Worm (Caenorhabditis elegans) whole organism, L3 larva: ENCODE results near the gene C12D5.5.

ENCODE experiments used
- R02D3.7 ChIP-seq: fragments of 150-350 bp; optimal IDR thresholded peaks from 2 replicates; lab custom pipeline; 2014; ENCODE audit warnings: missing biosample characterization, missing genetic modification characterization
- ZK546.5 ChIP-seq: sonication (generic microtip); optimal IDR thresholded peaks from 2 replicates; lab custom pipeline; 2017; ENCODE audit warnings: missing biosample characterization, missing genetic modification characterization
- aly-2 ChIP-seq: fragments of 150-350 bp; optimal IDR thresholded peaks from 2 replicates; lab custom pipeline; 2014; ENCODE audit warnings: missing biosample characterization, missing genetic modification characterization
- ama-1 ChIP-seq: fragments of 150-350 bp; optimal IDR thresholded peaks from 2 replicates; lab custom pipeline; 2018
- ceh-28 ChIP-seq: fragments of 150-350 bp; optimal IDR thresholded peaks from 2 replicates; lab custom pipeline; 2014; ENCODE audit warnings: missing biosample characterization, missing genetic modification reagents, missing genetic modification characterization
- ceh-82 ChIP-seq: fragments of 150-350 bp; optimal IDR thresholded peaks from 2 replicates; lab custom pipeline; 2014; ENCODE audit warnings: missing biosample characterization, missing genetic modification characterization
- daf-12 ChIP-seq: fragments of 150-350 bp; optimal IDR thresholded peaks from 2 replicates; lab custom pipeline; 2014; ENCODE audit warnings: missing biosample characterization, missing genetic modification reagents, missing genetic modification characterization
- egl-27 ChIP-seq: sonication (generic microtip); optimal IDR thresholded peaks from 4 replicates; lab custom pipeline; 2017; ENCODE audit warnings: missing biosample characterization, missing genetic modification reagents, missing genetic modification characterization
- egl-5 ChIP-seq: fragments of 150-350 bp; optimal IDR thresholded peaks from 2 replicates; lab custom pipeline; 2017; ENCODE audit warnings: missing biosample characterization, missing genetic modification reagents, missing genetic modification characterization, inconsistent platforms
- elt-1 ChIP-seq: fragments of 150-350 bp; optimal IDR thresholded peaks from 2 replicates; lab custom pipeline; 2014; ENCODE audit warnings: missing biosample characterization, missing genetic modification characterization
- elt-2 ChIP-seq: sonication (generic microtip); optimal IDR thresholded peaks from 2 replicates; lab custom pipeline; 2016; ENCODE audit warnings: missing genetic modification reagents, mild to moderate bottlenecking, missing genetic modification characterization, missing compliant biosample characterization
- elt-3 ChIP-seq, 3 experiments: fragments of 150-350 bp in 1 of 3; sonication (generic microtip) in 2 of 3; optimal IDR thresholded peaks; 2 replicates in 2 of 3; 4 replicates in 1 of 3; lab custom pipeline; 2014 to 2017; ENCODE audit warnings: missing biosample characterization in 3 of 3, missing genetic modification characterization in 3 of 3
- eor-1 ChIP-seq, 2 experiments: fragments of 150-350 bp; optimal IDR thresholded peaks; 2 replicates each; lab custom pipeline; 2014 to 2018; ENCODE audit warnings: missing biosample characterization in 2 of 2, missing genetic modification characterization in 2 of 2
- fkh-10 ChIP-seq: sonication (generic microtip); optimal IDR thresholded peaks from 2 replicates; lab custom pipeline; 2017; ENCODE audit warnings: missing biosample characterization, missing genetic modification reagents, missing genetic modification characterization
- fkh-2 ChIP-seq: fragments of 150-350 bp; optimal IDR thresholded peaks from 2 replicates; lab custom pipeline; 2014; ENCODE audit warnings: missing biosample characterization, missing genetic modification reagents, missing genetic modification characterization
- jun-1 ChIP-seq: fragments of 150-350 bp; optimal IDR thresholded peaks from 2 replicates; lab custom pipeline; 2014; ENCODE audit warnings: missing biosample characterization, missing genetic modification reagents, missing genetic modification characterization
- lin-15B ChIP-seq: fragments of 150-350 bp; optimal IDR thresholded peaks from 2 replicates; lab custom pipeline; 2014; ENCODE audit warnings: missing biosample characterization, missing genetic modification characterization
- lsy-12 ChIP-seq: sonication (generic microtip); optimal IDR thresholded peaks from 2 replicates; lab custom pipeline; 2016; ENCODE audit warnings: mild to moderate bottlenecking, missing genetic modification characterization, missing compliant biosample characterization
- mdl-1 ChIP-seq: fragments of 150-350 bp; optimal IDR thresholded peaks from 2 replicates; lab custom pipeline; 2014; ENCODE audit warnings: missing biosample characterization, missing genetic modification characterization
- mml-1 ChIP-seq: fragments of 150-350 bp; sonication (generic microtip); optimal IDR thresholded peaks from 3 replicates; lab custom pipeline; 2014; ENCODE audit warnings: missing biosample characterization, missing genetic modification characterization
- nfya-1 ChIP-seq: sonication (generic microtip); optimal IDR thresholded peaks from 2 replicates; lab custom pipeline; 2017; ENCODE audit warnings: missing genetic modification characterization, mild to moderate bottlenecking, missing compliant biosample characterization, antibody characterized with exemption, moderate library complexity; ENCODE audit not compliant: insufficient read depth
- nhr-12 ChIP-seq: fragments of 150-350 bp; optimal IDR thresholded peaks from 2 replicates; lab custom pipeline; 2014; ENCODE audit warnings: missing biosample characterization, missing genetic modification characterization
- nhr-23 ChIP-seq: fragments of 150-350 bp; optimal IDR thresholded peaks from 2 replicates; lab custom pipeline; 2014; ENCODE audit warnings: missing biosample characterization, missing genetic modification reagents, missing genetic modification characterization
- nhr-237 ChIP-seq: fragments of 150-350 bp; optimal IDR thresholded peaks from 2 replicates; lab custom pipeline; 2014; ENCODE audit warnings: missing biosample characterization, missing genetic modification characterization
- nhr-25 ChIP-seq: sonication (generic microtip); optimal IDR thresholded peaks from 2 replicates; lab custom pipeline; 2017; ENCODE audit warnings: missing biosample characterization, missing genetic modification characterization
- nhr-28 ChIP-seq: fragments of 150-350 bp; optimal IDR thresholded peaks from 2 replicates; lab custom pipeline; 2014; ENCODE audit warnings: missing biosample characterization, missing genetic modification characterization
- nhr-43 ChIP-seq: sonication (generic microtip); optimal IDR thresholded peaks from 2 replicates; lab custom pipeline; 2016; ENCODE audit warnings: mild to moderate bottlenecking, missing genetic modification characterization, missing compliant biosample characterization; ENCODE audit not compliant: poor library complexity, severe bottlenecking
- nhr-67 ChIP-seq: fragments of 150-350 bp; optimal IDR thresholded peaks from 2 replicates; lab custom pipeline; 2014; ENCODE audit warnings: missing biosample characterization, missing genetic modification characterization
- nhr-76 ChIP-seq: fragments of 150-350 bp; sonication (generic microtip); optimal IDR thresholded peaks from 5 replicates; lab custom pipeline; 2014; ENCODE audit warnings: missing biosample characterization, missing genetic modification characterization
- nhr-77 ChIP-seq: fragments of 150-350 bp; optimal IDR thresholded peaks from 2 replicates; lab custom pipeline; 2014; ENCODE audit warnings: missing biosample characterization, missing genetic modification characterization
- pha-4 ChIP-seq: fragments of 150-350 bp; optimal IDR thresholded peaks from 2 replicates; lab custom pipeline; 2014; ENCODE audit warnings: missing biosample characterization, missing genetic modification reagents, missing genetic modification characterization
- sea-2 ChIP-seq: fragments of 150-350 bp; sonication (generic microtip); optimal IDR thresholded peaks from 4 replicates; lab custom pipeline; 2014; ENCODE audit warnings: missing biosample characterization, missing genetic modification reagents, missing genetic modification characterization
- skn-1 ChIP-seq: fragments of 150-350 bp; optimal IDR thresholded peaks from 2 replicates; lab custom pipeline; 2014; ENCODE audit warnings: missing biosample characterization, missing genetic modification characterization
- snpc-4 ChIP-seq: fragments of 150-350 bp; optimal IDR thresholded peaks from 2 replicates; lab custom pipeline; 2014; ENCODE audit warnings: missing biosample characterization, missing genetic modification characterization
- tbx-2 ChIP-seq: sonication (generic microtip); optimal IDR thresholded peaks from 2 replicates; lab custom pipeline; 2016; ENCODE audit warnings: mild to moderate bottlenecking, missing genetic modification characterization, missing compliant biosample characterization
- unc-39 ChIP-seq: sonication (generic microtip); optimal IDR thresholded peaks from 4 replicates; lab custom pipeline; 2017; ENCODE audit warnings: missing biosample characterization, missing genetic modification characterization
- unc-62 ChIP-seq: fragments of 150-350 bp; sonication (generic microtip); optimal IDR thresholded peaks from 4 replicates; lab custom pipeline; 2014; ENCODE audit warnings: missing biosample characterization, missing genetic modification reagents, missing genetic modification characterization
- zag-1 ChIP-seq: fragments of 150-350 bp; optimal IDR thresholded peaks from 2 replicates; lab custom pipeline; 2014; ENCODE audit warnings: missing biosample characterization, missing genetic modification characterization
- ztf-4 ChIP-seq: fragments of 150-350 bp; optimal IDR thresholded peaks from 2 replicates; lab custom pipeline; 2014; ENCODE audit warnings: missing biosample characterization, missing genetic modification characterization

Gene C12D5.5

DNA sequence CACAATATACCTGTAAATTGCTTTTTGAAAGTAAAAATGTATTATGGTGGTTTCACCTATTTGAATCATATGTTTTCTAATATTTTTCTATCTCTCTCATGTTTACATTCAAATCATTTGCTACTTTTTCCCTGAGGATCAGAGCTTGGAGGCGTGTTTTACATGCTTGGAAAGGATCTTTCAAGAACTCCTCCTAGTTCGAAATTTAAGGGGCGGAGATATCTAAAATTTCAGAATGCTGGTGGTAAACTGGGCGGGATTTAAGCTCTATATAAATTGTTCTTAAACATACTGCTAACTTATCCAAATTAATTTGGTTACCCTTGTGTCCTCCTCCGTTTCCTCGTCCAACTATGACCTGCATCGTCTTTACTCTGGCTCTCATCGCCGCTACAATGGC lies at the start of gene C12D5.5:
C12D5.5 (plus strand) TSS at position 301 of the 400 bp plus-strand sequence.
- no peak for TF ChIP-seq R02D3.7 (tag; lab: Kevin White, UChicago)
- TF ChIP-seq ZK546.5 (tag; lab: Kevin White, UChicago), result no peak
- no peak for TF ChIP-seq elt-2 (tag; lab: Kevin White, UChicago)
- no peak for TF ChIP-seq mdl-1 (tag; lab: Kevin White, UChicago)
- TF ChIP-seq snpc-4, result no peak
- TF ChIP-seq egl-5 (tag; lab: Kevin White, UChicago), result no peak
- TF ChIP-seq nhr-76 (tag; lab: Kevin White, UChicago), result no peak
- no peak for TF ChIP-seq nhr-23 (tag; lab: Kevin White, UChicago)

DNA sequence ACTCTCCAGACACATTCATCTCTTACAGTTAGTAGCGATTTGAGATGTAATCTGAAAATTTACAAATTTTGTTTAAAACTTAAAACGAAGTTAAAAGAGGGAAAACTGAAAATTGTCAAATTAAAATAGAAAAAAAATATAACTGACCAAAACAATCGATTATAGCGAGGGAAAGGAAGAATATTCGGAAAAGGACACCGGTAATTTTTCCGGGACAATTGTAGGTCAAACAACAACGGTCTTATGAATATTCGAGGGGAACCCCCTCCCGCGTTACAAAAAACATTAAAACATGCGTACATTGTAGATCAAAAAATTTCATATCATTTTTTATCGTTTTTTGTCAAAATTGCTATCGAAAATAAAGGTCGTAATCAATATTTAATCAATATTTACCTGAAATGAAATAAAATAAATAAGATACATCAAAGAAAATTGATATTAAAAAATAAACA lies 46.0 kb upstream of the C12D5.5 start, which contains the start of gene C50E3.12:
C50E3.12 (minus strand) TSS at position 51 of the 455 bp plus-strand sequence.
- TF ChIP-seq aly-2 (tag; lab: Kevin White, UChicago) (no peak), nhr-237 (no peak), ZK546.5 (tag; lab: Kevin White, UChicago) (no peak)

DNA sequence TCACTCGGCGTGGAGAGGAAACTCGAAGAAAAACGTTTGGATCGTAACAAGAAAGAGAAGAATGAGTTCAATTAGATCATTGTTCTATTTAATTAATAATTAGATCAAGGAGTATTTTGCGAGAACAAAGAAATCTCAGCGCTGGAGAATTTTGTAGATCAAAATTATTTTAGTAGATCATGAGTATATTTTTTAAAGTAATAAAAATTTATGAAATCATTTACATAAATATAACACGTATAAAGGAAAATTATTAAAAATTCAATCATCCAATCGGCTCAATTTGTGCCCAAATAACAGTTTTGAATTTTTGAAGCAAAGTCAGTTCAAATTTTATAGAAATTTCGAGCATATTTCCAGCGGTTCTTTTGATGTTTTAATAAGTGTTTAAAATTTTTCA lies 43.9 kb upstream of the C12D5.5 start, which contains the start of gene C50E3.13:
C50E3.13 (minus strand) TSS at position 101 of the 400 bp plus-strand sequence.
- TF ChIP-seq egl-27 (tag; lab: Kevin White, UChicago), result no peak
- TF ChIP-seq nhr-43 (tag; lab: Kevin White, UChicago), result no peak
- no peak for TF ChIP-seq ceh-28 (tag; lab: Kevin White, UChicago)
- no peak for TF ChIP-seq nhr-12 (tag; lab: Kevin White, UChicago)
- TF ChIP-seq tbx-2, result no peak
- TF ChIP-seq lsy-12 (tag; lab: Kevin White, UChicago), result no peak
- no peak for TF ChIP-seq zag-1 (tag; lab: Kevin White, UChicago)
- TF ChIP-seq daf-12 (tag; lab: Kevin White, UChicago), result no peak
- TF ChIP-seq nhr-76 (tag; lab: Kevin White, UChicago), result no peak
- TF ChIP-seq nhr-67 (tag; lab: Kevin White, UChicago), result no peak
- no peak for TF ChIP-seq elt-1 (tag; lab: Kevin White, UChicago)
- no peak for TF ChIP-seq jun-1 (tag; lab: Kevin White, UChicago)
- no peak for TF ChIP-seq nhr-23 (tag; lab: Kevin White, UChicago)

DNA sequence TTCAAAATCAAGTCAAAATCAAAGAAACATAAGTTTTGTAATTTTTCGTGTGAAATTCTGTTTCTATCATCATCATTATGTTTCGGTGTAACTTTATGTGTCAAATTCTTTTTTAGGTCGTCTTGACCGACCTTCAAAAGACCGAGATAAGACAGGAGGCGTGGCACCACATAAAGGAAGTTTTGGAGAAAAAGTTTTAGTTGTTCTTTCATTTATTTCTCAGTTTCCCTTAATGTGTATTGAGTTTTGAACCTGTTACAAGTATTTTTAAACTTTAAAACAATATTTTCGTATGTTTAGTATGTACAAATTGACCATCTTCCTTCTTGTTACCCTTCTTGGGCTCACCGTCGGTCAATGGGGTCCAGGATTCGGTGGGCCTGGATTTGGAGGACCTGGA lies 43.4 kb upstream of the C12D5.5 start, which contains the start of gene grsp-4:
grsp-4 (plus strand) TSS at position 301 of the 400 bp plus-strand sequence.
- TF ChIP-seq elt-1 (tag; lab: Kevin White, UChicago) (no peak), skn-1 (tag; lab: Kevin White, UChicago) (no peak), fkh-10 (GFP tag; lab: Kevin White, UChicago) (no peak), ama-1 (lab: Kevin White, UChicago) (no peak), mdl-1 (tag; lab: Kevin White, UChicago) (no peak), nhr-237 (no peak), elt-3 (tag; optimal IDR thresholded peaks at IDR 0.05; lab: Kevin White, UChicago) (no peak), nhr-76 (tag; lab: Kevin White, UChicago) (no peak), ztf-4 (tag; lab: Kevin White, UChicago) (no peak), R02D3.7 (tag; lab: Kevin White, UChicago) (no peak), unc-39 (no peak), nfya-1 (no peak), nhr-77 (tag; lab: Kevin White, UChicago) (no peak), lsy-12 (tag; lab: Kevin White, UChicago) (no peak), unc-62 (GFP tag; lab: Kevin White, UChicago) (no peak)

DNA sequence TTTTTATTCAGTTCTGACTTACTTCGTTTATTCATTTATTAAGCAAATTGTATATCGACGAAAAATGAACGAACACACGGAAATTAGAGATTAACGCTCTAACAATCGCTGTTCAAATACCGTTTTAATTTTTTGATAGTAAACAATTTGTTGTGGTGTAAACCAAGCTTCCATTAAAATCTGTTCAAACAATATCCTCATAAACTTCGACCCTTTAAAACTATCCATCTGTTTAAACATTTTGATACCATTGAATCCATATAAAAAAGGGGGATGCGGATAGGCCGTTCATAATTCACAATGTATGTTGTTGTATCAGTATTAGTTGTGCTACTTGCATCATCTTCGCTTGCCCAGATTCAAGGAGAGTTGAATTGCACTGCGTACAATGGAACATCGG lies 41.5 kb upstream of the C12D5.5 start, which contains the start of gene F07C4.6:
F07C4.6 (plus strand) TSS at position 301 of the 400 bp plus-strand sequence.
- TF ChIP-seq fkh-2 (no peak), skn-1 (tag; lab: Kevin White, UChicago) (no peak), nhr-76 (tag; lab: Kevin White, UChicago) (no peak), snpc-4 (no peak), ZK546.5 (tag; lab: Kevin White, UChicago) (no peak)
- TF ChIP-seq, all 47 proteins: peak for 0

DNA sequence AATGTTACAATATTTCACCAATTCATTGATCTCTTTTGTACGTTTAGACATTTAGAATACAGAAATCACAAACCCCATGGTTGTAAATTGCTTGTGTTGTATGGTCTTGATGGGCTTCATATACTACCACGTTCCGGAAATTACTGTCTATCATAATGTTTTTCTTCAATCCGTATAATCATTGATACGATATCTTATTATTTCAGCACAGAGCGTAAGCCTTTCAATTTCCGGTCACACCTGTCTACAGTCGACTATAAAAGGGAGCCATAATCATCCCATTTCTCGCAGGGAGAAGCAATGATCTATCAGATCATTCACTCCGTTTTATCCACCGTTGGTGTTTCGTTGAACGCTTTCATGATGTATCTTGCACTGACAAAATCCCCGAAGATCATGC lies 38.5 kb upstream of the C12D5.5 start, which contains the start of gene srd-30:
srd-30 (plus strand) TSS at position 301 of the 400 bp plus-strand sequence.
- no peak for TF ChIP-seq snpc-4
- TF ChIP-seq nhr-43 (tag; lab: Kevin White, UChicago), result no peak
- TF ChIP-seq egl-5 (tag; lab: Kevin White, UChicago), result no peak
- TF ChIP-seq ceh-82, result no peak
- no peak for TF ChIP-seq tbx-2
- no peak for TF ChIP-seq unc-39
- no peak for TF ChIP-seq nhr-28
- TF ChIP-seq eor-1 (tag; optimal IDR thresholded peaks at IDR 0.05; lab: Kevin White, UChicago), result no peak
- TF ChIP-seq nhr-25 (tag; lab: Kevin White, UChicago), result no peak
- no peak for TF ChIP-seq pha-4
- no peak for TF ChIP-seq elt-2 (tag; lab: Kevin White, UChicago)
- TF ChIP-seq zag-1 (tag; lab: Kevin White, UChicago), result no peak
- TF ChIP-seq lin-15B (tag; lab: Kevin White, UChicago), result no peak
- TF ChIP-seq mml-1, result no peak
- TF ChIP-seq sea-2 (GFP tag; lab: Kevin White, UChicago), result no peak
